Worm (Caenorhabditis elegans): Measurements from ENCODE around the gene F28G4.3.

- TF ChIP-seq aly-2 (tag; optimal IDR thresholded peaks at IDR 0.05) (no peak), nhr-12 (tag; optimal IDR thresholded peaks at IDR 0.05) (no peak), elt-2 (tag; optimal IDR thresholded peaks at IDR 0.05) (no peak), nhr-25 (tag; optimal IDR thresholded peaks at IDR 0.05) (no peak), nfya-1 (tag; optimal IDR thresholded peaks at IDR 0.05; ENCODE audit: insufficient read depth) (no peak), nhr-11 (tag; optimal IDR thresholded peaks at IDR 0.05) (no peak), egl-27 (tag; optimal IDR thresholded peaks at IDR 0.05) (no peak)
These were observed 21.0 kb downstream of the F28G4.3 start, which contains the start of gene T13F3.4 for ce11 chrV:16266514-16266913.

Measured in whole organism, L3 larva.